Worm (Caenorhabditis elegans) whole organism, midembryonic: Measurements from ENCODE around the gene C52E4.12.

Source experiments
- T22C8.4 ChIP-seq: fragments of 200-800 bp; sonication (Bioruptor generic); IDR thresholded peaks from 2 replicates; pipeline ENCODE4 v1.3.6; 2022; ENCODE audit warnings: missing genetic modification characterization, missing compliant biosample characterization
- cog-1 ChIP-seq: sonication (generic microtip); optimal IDR thresholded peaks from 2 replicates; lab custom pipeline; 2016; ENCODE audit warnings: missing genetic modification characterization, missing compliant biosample characterization
- flt-1 ChIP-seq: fragments of 200-800 bp; sonication (Bioruptor generic); IDR thresholded peaks from 2 replicates; pipeline ENCODE4 v1.3.6; 2022; ENCODE audit warnings: missing genetic modification characterization, missing compliant biosample characterization
- klf-2 ChIP-seq: fragments of 200-800 bp; sonication (Bioruptor generic); conservative IDR thresholded peaks from 2 replicates; pipeline ENCODE4 v1.3.6; 2022; ENCODE audit warnings: missing genetic modification reagents, missing genetic modification characterization, missing compliant biosample characterization
- med-1 ChIP-seq: sonication (generic microtip); optimal IDR thresholded peaks from 2 replicates; lab custom pipeline; 2017; ENCODE audit warnings: missing genetic modification characterization, mild to moderate bottlenecking, missing compliant biosample characterization, antibody characterized with exemption, missing genetic modification reagents; ENCODE audit not compliant: insufficient read depth
- ref-1 ChIP-seq: fragments of 200-800 bp; sonication (Bioruptor generic); conservative IDR thresholded peaks from 2 replicates; pipeline ENCODE4 v1.3.6; 2022; ENCODE audit warnings: missing genetic modification reagents, missing genetic modification characterization, missing compliant biosample characterization
- tab-1 ChIP-seq: fragments of 200-800 bp; sonication (Bioruptor generic); IDR thresholded peaks from 2 replicates; pipeline ENCODE4 v1.3.6; 2022; ENCODE audit warnings: missing genetic modification characterization, missing compliant biosample characterization
- ztf-23 ChIP-seq: fragments of 200-800 bp; sonication (Bioruptor generic); IDR thresholded peaks from 2 replicates; pipeline ENCODE4 v1.3.6; 2022; ENCODE audit warnings: missing genetic modification reagents, missing genetic modification characterization, missing compliant biosample characterization
- ztf-29 ChIP-seq: fragments of 200-800 bp; sonication (Bioruptor generic); IDR thresholded peaks from 2 replicates; pipeline ENCODE4 v1.3.6; 2022; ENCODE audit warnings: missing genetic modification reagents, missing genetic modification characterization, missing compliant biosample characterization

Gene C52E4.12

ce11 chrV:11955617-11956016, 40.3 kb upstream of the C52E4.12 start:
- TF ChIP-seq ztf-29, result no peak
- no peak for TF ChIP-seq tab-1 (GFP tag; lab: Robert Waterston, UW)
- TF ChIP-seq med-1 (GFP tag; lab: Kevin White, UChicago), result no peak
- no peak for TF ChIP-seq T22C8.4 (GFP tag; lab: Robert Waterston, UW)
- peak; percentile 39; the same call in 1 of the 2 replicates for TF ChIP-seq flt-1 (GFP tag; lab: Robert Waterston, UW)

DNA sequence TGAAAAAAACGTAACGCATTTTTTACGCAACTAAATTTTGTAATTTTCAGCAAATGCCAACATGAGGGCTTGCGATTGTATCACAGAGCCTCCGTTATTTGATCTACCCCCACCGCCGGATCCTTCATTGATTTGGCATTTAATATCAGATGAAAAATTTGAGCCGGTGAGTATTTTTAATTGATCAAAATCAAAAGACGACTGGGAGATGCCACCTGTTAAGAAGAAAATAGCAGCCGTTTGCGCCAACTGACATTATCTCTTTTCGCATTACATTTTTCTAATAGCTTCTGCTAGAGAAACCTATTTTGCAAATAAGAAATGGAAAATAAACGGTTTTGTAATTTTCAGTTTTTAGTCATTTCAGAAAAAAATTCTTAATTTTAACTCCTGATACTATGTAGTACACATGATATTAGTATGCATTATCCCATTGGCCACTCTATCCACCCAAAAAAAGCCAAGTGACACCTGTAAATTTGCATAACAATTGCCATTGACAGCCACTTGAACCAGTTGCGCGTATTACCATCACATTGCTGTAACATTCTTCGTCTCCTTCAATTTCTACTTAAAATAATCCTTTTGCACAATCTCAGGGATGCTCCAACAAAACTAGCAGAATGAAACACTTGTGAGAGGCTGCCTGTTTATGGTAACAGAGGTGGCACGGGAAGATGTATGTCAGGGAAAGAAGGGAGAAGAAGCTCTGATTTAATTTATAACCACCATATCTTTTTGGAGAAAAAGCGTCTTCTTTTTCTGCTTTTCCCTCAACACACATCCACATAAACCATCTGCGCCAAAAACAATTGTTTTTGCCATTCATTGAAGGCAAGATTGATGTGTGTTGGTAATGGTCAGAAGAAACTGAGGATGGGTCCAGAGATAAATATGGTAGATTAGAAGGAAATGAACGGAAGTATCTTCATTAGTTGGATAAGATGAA, 37.3 kb upstream of the C52E4.12 start, which contains the start of gene F58H1.5:
TSS of gene F58H1.5 (plus strand) at position 51 of the 949 bp plus-strand sequence.
- no peak for TF ChIP-seq klf-2 (GFP tag; lab: Robert Waterston, UW)
- TF ChIP-seq flt-1 (GFP tag; lab: Robert Waterston, UW), result no peak
- TF ChIP-seq tab-1 (GFP tag; lab: Robert Waterston, UW), result no peak
- no peak for TF ChIP-seq ztf-29
- TF ChIP-seq med-1 (GFP tag; lab: Kevin White, UChicago), result no peak
- TF ChIP-seq ref-1 (GFP tag; lab: Robert Waterston, UW), result no peak
- TF ChIP-seq cog-1 (tag; lab: Kevin White, UChicago), result no peak
- no peak for TF ChIP-seq ztf-23
- TF ChIP-seq T22C8.4 (GFP tag; lab: Robert Waterston, UW), result no peak

ce11 chrV:11960084-11960830, 35.7 kb upstream of the C52E4.12 start:
- TF ChIP-seq tab-1 (GFP tag; lab: Robert Waterston, UW), result no peak
- TF ChIP-seq ref-1 (GFP tag; lab: Robert Waterston, UW), result no peak
- no peak for TF ChIP-seq klf-2 (GFP tag; lab: Robert Waterston, UW)
- TF ChIP-seq flt-1 (GFP tag; lab: Robert Waterston, UW), result no peak

DNA sequence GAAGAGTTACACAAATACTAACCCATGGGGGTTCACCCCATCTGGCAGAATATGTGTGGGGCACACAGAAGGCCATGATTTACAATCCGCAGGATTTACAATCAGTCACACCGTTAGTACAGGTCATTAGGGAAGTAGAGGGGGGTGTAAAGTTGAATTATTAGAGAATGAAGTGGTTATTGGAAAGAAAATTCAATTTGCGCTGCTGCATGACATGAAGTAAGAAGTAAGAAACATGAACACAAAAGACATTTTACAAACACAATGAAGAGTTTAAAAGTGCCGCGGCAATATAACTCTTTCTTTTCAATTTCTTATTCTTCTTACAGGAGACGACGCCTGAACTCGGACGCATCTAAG, 35.2 kb upstream of the C52E4.12 start:
- TF ChIP-seq med-1 (GFP tag; lab: Kevin White, UChicago), result no peak
- TF ChIP-seq T22C8.4 (GFP tag; lab: Robert Waterston, UW), result no peak
- TF ChIP-seq tab-1 (GFP tag; lab: Robert Waterston, UW), result no peak
- no peak for TF ChIP-seq klf-2 (GFP tag; lab: Robert Waterston, UW)
- TF ChIP-seq ztf-23, result no peak
- TF ChIP-seq ztf-29, result no peak
- no peak for TF ChIP-seq ref-1 (GFP tag; lab: Robert Waterston, UW)
- TF ChIP-seq cog-1 (tag; lab: Kevin White, UChicago), result no peak
- no peak for TF ChIP-seq flt-1 (GFP tag; lab: Robert Waterston, UW)

- TF ChIP-seq ref-1 (GFP tag; lab: Robert Waterston, UW), result no peak
These were observed 31.2 kb upstream of the C52E4.12 start, which contains the start of gene F58H1.7 for ce11 chrV:11964723-11965122. Gene F58H1.7, minus strand, starts transcription at chrV:11964823.

DNA sequence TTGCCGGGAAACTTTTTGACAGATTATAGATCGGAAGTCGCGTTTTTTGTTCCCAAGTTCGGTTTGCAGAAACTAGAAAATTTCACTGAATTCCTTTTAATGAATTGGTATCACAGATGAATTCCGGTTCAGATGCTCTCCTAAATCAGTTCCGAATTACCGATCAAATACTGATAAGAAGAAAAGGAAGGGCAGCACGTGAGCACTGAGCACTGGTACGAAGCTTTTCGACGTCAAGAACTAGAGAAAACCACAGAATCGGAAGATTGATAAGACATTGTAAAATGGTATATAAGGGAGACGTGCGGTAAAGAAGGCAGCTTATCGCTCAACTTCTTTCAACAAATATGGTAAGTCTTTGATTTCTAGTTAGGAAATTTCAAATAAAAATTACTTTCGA, 20.7 kb upstream of the C52E4.12 start, which contains the start of gene cpr-1:
TSS of gene cpr-1 (plus strand) at position 319 of the 400 bp plus-strand sequence.
- no peak for TF ChIP-seq ztf-23
- TF ChIP-seq klf-2 (GFP tag; lab: Robert Waterston, UW), result no peak
- no peak for TF ChIP-seq med-1 (GFP tag; lab: Kevin White, UChicago)

DNA sequence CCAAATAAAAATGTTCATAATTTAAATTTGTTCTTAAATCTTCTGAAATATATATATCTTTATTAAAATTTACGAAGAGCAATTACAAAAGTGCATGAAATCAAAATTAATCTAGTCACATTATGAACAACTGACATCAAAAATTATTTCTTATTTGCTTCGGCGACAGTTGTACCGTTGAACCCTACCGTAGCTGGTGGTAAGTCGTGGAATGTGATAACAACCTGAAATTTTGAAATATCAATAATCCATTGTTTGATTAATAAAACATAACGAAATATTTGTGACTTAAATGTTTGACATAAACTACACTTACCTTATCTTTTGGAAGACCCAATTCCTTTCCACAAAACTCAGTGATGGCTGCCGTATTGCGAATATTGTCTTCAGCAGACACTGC, 19.2 kb upstream of the C52E4.12 start:
- TF ChIP-seq flt-1 (GFP tag; lab: Robert Waterston, UW) (no peak), cog-1 (tag; lab: Kevin White, UChicago) (no peak), med-1 (GFP tag; lab: Kevin White, UChicago) (no peak), ref-1 (GFP tag; lab: Robert Waterston, UW) (no peak), ztf-29 (no peak), klf-2 (GFP tag; lab: Robert Waterston, UW) (no peak), T22C8.4 (GFP tag; lab: Robert Waterston, UW) (no peak), ztf-23 (no peak), tab-1 (GFP tag; lab: Robert Waterston, UW) (no peak)

- TF ChIP-seq cog-1 (tag; lab: Kevin White, UChicago), result no peak
- no peak for TF ChIP-seq tab-1 (GFP tag; lab: Robert Waterston, UW)
- no peak for TF ChIP-seq flt-1 (GFP tag; lab: Robert Waterston, UW)
- TF ChIP-seq klf-2 (GFP tag; lab: Robert Waterston, UW), result no peak
- no peak for TF ChIP-seq ztf-29
- TF ChIP-seq med-1 (GFP tag; lab: Kevin White, UChicago), result no peak
- no peak for TF ChIP-seq ztf-23
These were observed 17.8 kb upstream of the C52E4.12 start, which contains the start of gene mif-2 for ce11 chrV:11978179-11978578. Gene mif-2, minus strand, starts transcription at chrV:11978459.

DNA sequence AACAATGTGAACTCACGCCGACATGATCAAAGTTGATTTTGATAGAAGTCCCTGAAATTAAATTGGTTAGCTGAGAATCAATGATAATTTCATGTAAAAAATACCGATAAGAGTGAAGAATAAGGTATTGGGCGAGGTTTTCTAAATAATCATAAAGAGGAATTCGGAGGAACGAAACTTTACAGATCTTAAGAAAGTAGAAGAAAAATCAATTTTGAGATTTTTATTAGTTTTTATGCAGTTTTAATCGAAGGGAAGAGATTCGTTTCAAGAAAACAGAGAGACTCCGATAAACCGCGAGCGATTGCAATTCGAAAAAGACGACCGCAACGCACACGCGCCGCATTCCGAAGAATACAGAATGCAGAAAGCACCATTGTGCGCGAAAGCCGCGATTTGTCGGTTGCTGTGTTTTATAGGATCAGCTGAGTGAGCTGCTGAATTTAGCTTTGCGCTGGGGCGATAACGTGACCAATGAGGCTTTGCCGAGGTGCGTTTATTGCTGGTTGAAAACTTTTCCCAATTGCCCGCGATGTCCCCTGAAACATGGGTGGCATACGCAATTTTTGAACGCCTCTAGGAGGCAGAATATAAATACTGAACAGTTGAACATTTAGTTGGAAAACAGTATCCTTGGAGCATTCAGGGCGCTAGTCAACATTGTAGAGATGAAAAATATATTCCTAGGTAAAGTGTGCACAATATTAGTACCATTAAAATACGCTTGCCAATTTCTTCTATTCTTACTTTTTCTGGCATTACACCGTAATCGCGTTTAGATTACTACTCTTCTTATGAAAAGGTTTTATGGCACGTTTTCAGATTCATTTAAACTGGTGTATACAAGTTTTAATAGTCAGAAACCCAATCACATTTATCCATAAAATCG, 16.0 kb upstream of the C52E4.12 start, which contains the start of gene snr-4:
TSS of gene snr-4 (minus strand) at position 51 of the 889 bp plus-strand sequence.
- TF ChIP-seq klf-2 (GFP tag; lab: Robert Waterston, UW) (no peak), med-1 (GFP tag; lab: Kevin White, UChicago) (no peak), ztf-29 (peak; percentile 94), ref-1 (GFP tag; lab: Robert Waterston, UW) (peak; percentile 41; the same call in 1 of the 2 replicates), cog-1 (tag; lab: Kevin White, UChicago) (peak; percentile 28), flt-1 (GFP tag; lab: Robert Waterston, UW) (peak; percentile 87), ztf-23 (peak; percentile 75; the same call in 1 of the 2 replicates), T22C8.4 (GFP tag; lab: Robert Waterston, UW) (no peak), tab-1 (GFP tag; lab: Robert Waterston, UW) (0 out of 2 replicates have a peak, but pooled peaks have one; percentile 72)
